Worm (Caenorhabditis elegans) whole organism, early embryonic: ENCODE results near the gene eral-1.

Experiments used
- B0310.2 ChIP-seq: sonication (generic microtip); optimal IDR thresholded peaks from 2 replicates; lab custom pipeline; 2016; ENCODE audit warnings: mild to moderate bottlenecking, missing genetic modification characterization, missing compliant biosample characterization
- F13C5.2 ChIP-seq: sonication (generic microtip); optimal IDR thresholded peaks from 2 replicates; lab custom pipeline; 2017; ENCODE audit warnings: mild to moderate bottlenecking, missing genetic modification characterization, inconsistent platforms, missing compliant biosample characterization
- aly-1 ChIP-seq: sonication (generic microtip); optimal IDR thresholded peaks from 2 replicates; lab custom pipeline; 2016; ENCODE audit warnings: missing genetic modification characterization, missing compliant biosample characterization
- ama-1 ChIP-seq: fragments of 150-350 bp; optimal IDR thresholded peaks from 2 replicates; lab custom pipeline; 2014
- ceh-13 ChIP-seq: fragments of 200-800 bp; sonication (Bioruptor generic); optimal IDR thresholded peaks from 2 replicates; lab custom pipeline; 2018; ENCODE audit warnings: mild to moderate bottlenecking, missing genetic modification characterization, missing compliant biosample characterization
- ceh-36 ChIP-seq: sonication (generic microtip); optimal IDR thresholded peaks from 2 replicates; lab custom pipeline; 2016; ENCODE audit warnings: missing genetic modification characterization, inconsistent platforms, missing compliant biosample characterization
- ets-7 ChIP-seq: sonication (generic microtip); optimal IDR thresholded peaks from 2 replicates; lab custom pipeline; 2016; ENCODE audit warnings: missing genotype, missing genetic modification characterization, missing compliant biosample characterization
- flt-1 ChIP-seq: fragments of 200-800 bp; sonication (Bioruptor generic); IDR thresholded peaks from 2 replicates; pipeline ENCODE4 v1.3.6; 2022; ENCODE audit warnings: missing genetic modification characterization, missing compliant biosample characterization
- hmbx-1 ChIP-seq: sonication (generic microtip); optimal IDR thresholded peaks from 2 replicates; lab custom pipeline; 2016; ENCODE audit warnings: mild to moderate bottlenecking, missing genetic modification characterization, missing compliant biosample characterization
- hmg-4 ChIP-seq: fragments of 200-800 bp; sonication (Bioruptor generic); optimal IDR thresholded peaks from 2 replicates; lab custom pipeline; 2018; ENCODE audit warnings: mild to moderate bottlenecking, missing genetic modification characterization, missing compliant biosample characterization
- hnd-1 ChIP-seq: sonication (generic microtip); optimal IDR thresholded peaks from 2 replicates; lab custom pipeline; 2016; ENCODE audit warnings: missing genetic modification characterization, missing compliant biosample characterization
- pes-1 ChIP-seq: fragments of 200-800 bp; sonication (Bioruptor generic); IDR thresholded peaks from 2 replicates; pipeline ENCODE4 v1.3.6; 2022; ENCODE audit warnings: missing genetic modification reagents, missing genetic modification characterization, missing compliant biosample characterization
- scrt-1 ChIP-seq: fragments of 200-800 bp; sonication (Bioruptor generic); IDR thresholded peaks from 2 replicates; pipeline ENCODE4 v1.3.6; 2022; ENCODE audit warnings: missing genetic modification characterization, missing compliant biosample characterization
- sea-1 ChIP-seq: fragments of 200-800 bp; sonication (Bioruptor generic); conservative IDR thresholded peaks from 2 replicates; pipeline ENCODE4 v1.3.6; 2022; ENCODE audit warnings: missing genetic modification characterization, missing compliant biosample characterization
- tbx-11 ChIP-seq: fragments of 200-800 bp; sonication (Bioruptor generic); IDR thresholded peaks from 2 replicates; pipeline ENCODE4 v1.3.6; 2022; ENCODE audit warnings: missing genetic modification characterization, missing compliant biosample characterization
- tbx-37 ChIP-seq: fragments of 200-800 bp; sonication (Bioruptor generic); conservative IDR thresholded peaks from 2 replicates; pipeline ENCODE4 v1.3.6; 2022; ENCODE audit warnings: missing genetic modification reagents, missing genetic modification characterization, missing compliant biosample characterization
- tra-4 ChIP-seq: sonication (generic microtip); optimal IDR thresholded peaks from 2 replicates; lab custom pipeline; 2017; ENCODE audit warnings: missing genetic modification characterization, missing compliant biosample characterization

Gene eral-1

DNA sequence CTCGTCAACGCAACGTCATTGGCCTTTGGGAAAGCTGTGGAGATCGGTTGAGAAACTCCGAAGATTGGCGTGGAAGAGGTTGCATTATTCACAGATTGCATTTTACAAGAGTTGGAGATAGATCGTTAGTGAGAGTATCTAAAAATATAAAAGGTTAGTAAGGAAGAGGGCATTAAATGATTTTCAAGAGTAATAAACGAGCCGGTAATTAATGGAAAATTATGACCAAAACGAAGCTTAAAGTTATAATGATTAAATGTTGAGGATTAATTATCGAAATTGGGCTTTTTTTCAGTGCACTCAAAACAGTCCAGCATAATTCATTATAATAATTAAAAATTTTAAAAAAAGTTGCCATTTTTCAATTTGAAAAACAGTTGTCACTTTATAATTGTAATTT lies 19.7 kb upstream of the eral-1 start, which contains the start of gene pap-2:
Gene pap-2, minus strand, starts transcription at position 101 of the 400 bp plus-strand sequence.
- TF ChIP-seq sea-1 (GFP tag; lab: Robert Waterston, UW) (no peak), flt-1 (GFP tag; lab: Robert Waterston, UW) (no peak), ama-1 (no peak), tbx-11 (GFP tag; lab: Robert Waterston, UW) (no peak), pes-1 (GFP tag; lab: Robert Waterston, UW) (no peak), F13C5.2 (tag; lab: Kevin White, UChicago) (no peak), tbx-37 (GFP tag; lab: Robert Waterston, UW) (no peak), ets-7 (no peak), scrt-1 (GFP tag; lab: Robert Waterston, UW) (no peak), B0310.2 (tag; lab: Kevin White, UChicago) (no peak), hmg-4 (no peak), aly-1 (tag; lab: Kevin White, UChicago) (no peak), ceh-13 (no peak), hnd-1 (no peak), hmbx-1 (tag; lab: Kevin White, UChicago) (no peak), ceh-36 (tag; lab: Kevin White, UChicago) (no peak), tra-4 (tag; lab: Kevin White, UChicago) (no peak)

DNA sequence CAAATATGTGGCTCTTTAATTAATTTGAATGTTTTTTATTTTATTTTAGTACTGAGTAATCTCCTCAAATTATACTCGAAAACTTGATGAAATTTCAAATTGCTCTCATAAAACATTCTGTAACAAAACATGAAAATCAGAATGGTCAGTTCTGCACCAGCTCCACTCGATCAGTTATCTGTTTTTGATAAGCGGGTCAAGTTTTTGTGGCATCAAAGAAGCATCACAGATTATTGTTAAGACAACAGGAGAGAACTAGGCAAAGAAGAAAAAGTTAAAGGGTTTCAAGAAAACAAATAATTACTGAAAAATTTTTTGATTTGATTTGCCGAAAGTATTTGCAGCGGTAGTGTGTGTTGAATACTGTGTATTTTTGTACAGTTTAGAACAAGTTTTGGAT lies 17.6 kb upstream of the eral-1 start:
- TF ChIP-seq B0310.2 (tag; lab: Kevin White, UChicago) (no peak), hmg-4 (no peak), tra-4 (tag; lab: Kevin White, UChicago) (no peak), ama-1 (no peak), ets-7 (no peak), pes-1 (GFP tag; lab: Robert Waterston, UW) (no peak), tbx-11 (GFP tag; lab: Robert Waterston, UW) (no peak), flt-1 (GFP tag; lab: Robert Waterston, UW) (no peak), aly-1 (tag; lab: Kevin White, UChicago) (no peak), tbx-37 (GFP tag; lab: Robert Waterston, UW) (no peak), F13C5.2 (tag; lab: Kevin White, UChicago) (no peak), sea-1 (GFP tag; lab: Robert Waterston, UW) (no peak), scrt-1 (GFP tag; lab: Robert Waterston, UW) (no peak), ceh-36 (tag; lab: Kevin White, UChicago) (no peak), hnd-1 (no peak), ceh-13 (no peak), hmbx-1 (tag; lab: Kevin White, UChicago) (no peak)

DNA sequence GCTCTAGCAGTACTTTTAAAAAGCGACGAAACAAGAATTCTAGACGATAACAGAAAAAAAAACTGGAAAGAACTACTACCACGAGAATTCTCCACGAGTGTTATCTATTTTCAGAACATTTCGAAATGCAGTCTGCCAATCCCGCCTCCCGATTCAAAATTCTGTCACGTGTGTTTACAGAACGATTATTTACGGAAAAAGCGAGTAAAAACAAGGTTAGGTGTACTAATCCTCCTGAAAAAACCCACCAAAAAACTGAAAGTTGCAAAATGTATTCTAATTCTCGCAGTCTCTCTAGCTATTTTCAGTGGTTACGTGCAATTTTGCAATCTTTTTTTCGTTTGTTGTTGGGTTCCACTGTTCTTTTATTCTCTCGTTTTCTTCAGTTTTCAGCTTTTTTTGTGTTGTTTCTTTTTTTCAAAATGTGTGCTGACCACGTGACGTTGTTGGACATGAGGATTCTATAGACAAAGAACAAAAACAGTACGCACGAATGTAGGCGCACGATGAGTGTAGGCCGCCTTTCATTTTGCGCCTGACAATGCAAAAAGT lies 17.0 kb upstream of the eral-1 start:
- TF ChIP-seq hmg-4: no peak
- TF ChIP-seq scrt-1 (GFP tag; lab: Robert Waterston, UW): no peak
- no peak for TF ChIP-seq pes-1 (GFP tag; lab: Robert Waterston, UW)
- no peak for TF ChIP-seq tbx-11 (GFP tag; lab: Robert Waterston, UW)
- no peak for TF ChIP-seq tra-4 (tag; lab: Kevin White, UChicago)
- no peak for TF ChIP-seq hmbx-1 (tag; lab: Kevin White, UChicago)
- TF ChIP-seq sea-1 (GFP tag; lab: Robert Waterston, UW): no peak

DNA sequence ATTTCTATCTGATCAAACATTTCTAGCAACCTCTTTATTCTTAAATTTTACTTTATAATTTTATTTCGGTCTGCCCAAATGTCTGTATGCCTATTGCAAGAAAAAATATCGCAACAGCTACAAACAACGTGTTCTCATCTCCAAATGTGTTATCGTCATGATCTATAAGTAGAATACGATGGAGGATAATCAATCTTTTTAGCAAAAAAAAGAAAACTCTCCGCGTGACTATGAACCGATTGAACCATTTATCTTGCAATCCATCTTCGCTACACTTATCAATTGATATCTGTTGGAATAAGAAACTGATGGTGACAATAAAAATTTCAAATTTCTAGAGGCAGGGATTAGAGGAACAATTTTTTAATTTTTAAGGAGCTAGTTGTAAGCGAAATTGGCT lies 16.4 kb upstream of the eral-1 start:
- TF ChIP-seq ets-7 (no peak), hmg-4 (no peak), sea-1 (GFP tag; lab: Robert Waterston, UW) (no peak), aly-1 (tag; lab: Kevin White, UChicago) (no peak), flt-1 (GFP tag; lab: Robert Waterston, UW) (no peak), tbx-11 (GFP tag; lab: Robert Waterston, UW) (no peak), pes-1 (GFP tag; lab: Robert Waterston, UW) (no peak), ceh-36 (tag; lab: Kevin White, UChicago) (no peak), tbx-37 (GFP tag; lab: Robert Waterston, UW) (no peak), hnd-1 (no peak), ceh-13 (no peak), tra-4 (tag; lab: Kevin White, UChicago) (no peak), F13C5.2 (tag; lab: Kevin White, UChicago) (no peak), scrt-1 (GFP tag; lab: Robert Waterston, UW) (no peak), B0310.2 (tag; lab: Kevin White, UChicago) (no peak), hmbx-1 (tag; lab: Kevin White, UChicago) (no peak), ama-1 (no peak)

DNA sequence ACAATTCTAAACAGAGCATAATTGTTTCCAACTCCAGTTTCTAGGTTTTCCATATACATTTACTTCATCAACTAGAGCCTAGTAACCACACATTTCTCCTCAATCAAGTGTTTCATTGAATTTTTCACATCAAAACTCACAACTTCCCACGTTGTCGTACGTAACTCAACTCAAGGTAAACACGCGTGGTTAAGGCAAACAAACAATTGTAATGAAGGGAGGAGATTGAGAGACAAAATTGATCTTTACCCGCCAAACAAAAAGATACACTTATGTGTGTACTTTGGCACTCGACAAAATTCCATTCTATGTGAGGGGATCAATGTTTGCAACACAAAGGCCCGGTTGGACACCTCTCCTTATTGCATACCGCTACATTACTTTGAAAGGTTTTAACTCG lies 15.8 kb upstream of the eral-1 start, which contains the start of gene nhr-19:
Gene nhr-19, minus strand, starts transcription at position 191 of the 400 bp plus-strand sequence.
- TF ChIP-seq ets-7 (no peak), hmg-4 (no peak), tbx-11 (GFP tag; lab: Robert Waterston, UW) (no peak), scrt-1 (GFP tag; lab: Robert Waterston, UW) (no peak), B0310.2 (tag; lab: Kevin White, UChicago) (no peak), hmbx-1 (tag; lab: Kevin White, UChicago) (no peak), pes-1 (GFP tag; lab: Robert Waterston, UW) (no peak), hnd-1 (no peak), tbx-37 (GFP tag; lab: Robert Waterston, UW) (no peak), ceh-13 (no peak), ama-1 (no peak), aly-1 (tag; lab: Kevin White, UChicago) (no peak)

DNA sequence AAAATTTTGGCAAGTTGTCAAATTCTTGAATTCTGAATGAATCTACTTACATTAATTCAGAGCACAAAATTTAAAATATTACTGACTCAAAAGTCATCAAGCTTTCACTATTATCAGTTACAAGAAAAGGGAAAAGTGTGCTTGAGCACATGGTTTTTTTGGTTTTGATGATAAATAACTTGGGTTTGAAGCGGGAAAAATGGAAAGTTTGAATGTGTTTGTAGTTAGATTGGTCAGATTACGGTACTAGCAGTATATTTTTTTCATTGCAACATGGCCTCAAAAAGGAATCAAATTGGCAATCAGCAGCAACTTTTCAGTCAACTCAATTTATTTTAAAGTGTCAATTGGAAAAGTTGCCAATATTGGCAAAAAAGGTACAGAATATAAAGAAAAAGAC lies 15.1 kb upstream of the eral-1 start:
- TF ChIP-seq ceh-13 (no peak), hmg-4 (no peak), B0310.2 (tag; lab: Kevin White, UChicago) (no peak), tbx-11 (GFP tag; lab: Robert Waterston, UW) (no peak), F13C5.2 (tag; lab: Kevin White, UChicago) (no peak), pes-1 (GFP tag; lab: Robert Waterston, UW) (no peak), ama-1 (no peak), hnd-1 (no peak), ets-7 (no peak), tbx-37 (GFP tag; lab: Robert Waterston, UW) (no peak), hmbx-1 (tag; lab: Kevin White, UChicago) (no peak)

DNA sequence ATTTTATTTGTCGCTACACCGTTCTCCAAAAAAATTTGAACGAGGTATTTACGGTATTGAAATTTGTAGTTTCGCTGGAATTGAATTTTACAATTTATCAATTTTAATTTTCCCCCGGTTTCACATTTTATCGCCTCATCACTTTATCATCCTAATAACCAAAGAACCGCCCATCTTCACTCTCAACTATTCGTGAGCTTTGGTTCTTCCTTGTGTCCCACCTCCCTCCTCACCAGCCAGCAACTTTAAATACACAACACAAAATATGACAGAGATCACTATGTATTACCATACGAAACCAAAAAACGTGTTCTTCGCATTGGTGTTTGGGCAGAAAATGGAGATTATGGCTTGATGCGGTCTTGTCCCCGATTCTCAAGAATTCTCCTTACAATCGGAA lies 14.5 kb upstream of the eral-1 start:
- TF ChIP-seq hmg-4: no peak
- no peak for TF ChIP-seq hmbx-1 (tag; lab: Kevin White, UChicago)
- TF ChIP-seq aly-1 (tag; lab: Kevin White, UChicago): no peak
- no peak for TF ChIP-seq F13C5.2 (tag; lab: Kevin White, UChicago)
- TF ChIP-seq scrt-1 (GFP tag; lab: Robert Waterston, UW): no peak
- TF ChIP-seq ceh-13: no peak
- TF ChIP-seq ama-1: no peak
- no peak for TF ChIP-seq B0310.2 (tag; lab: Kevin White, UChicago)
- no peak for TF ChIP-seq tbx-11 (GFP tag; lab: Robert Waterston, UW)
- TF ChIP-seq flt-1 (GFP tag; lab: Robert Waterston, UW): no peak
- no peak for TF ChIP-seq hnd-1
